Worm (Caenorhabditis elegans) whole organism, L3 larva: ENCODE data around the gene F17C11.22.

Experiments used
- ZK546.5 ChIP-seq: sonication (generic microtip); optimal IDR thresholded peaks from 2 replicates; lab custom pipeline; 2017; ENCODE audit warnings: missing biosample characterization, missing genetic modification characterization
- aly-2 ChIP-seq: fragments of 150-350 bp; optimal IDR thresholded peaks from 2 replicates; lab custom pipeline; 2014; ENCODE audit warnings: missing biosample characterization, missing genetic modification characterization
- egl-27 ChIP-seq: sonication (generic microtip); optimal IDR thresholded peaks from 4 replicates; lab custom pipeline; 2017; ENCODE audit warnings: missing biosample characterization, missing genetic modification reagents, missing genetic modification characterization
- elt-2 ChIP-seq: sonication (generic microtip); optimal IDR thresholded peaks from 2 replicates; lab custom pipeline; 2016; ENCODE audit warnings: missing genetic modification reagents, mild to moderate bottlenecking, missing genetic modification characterization, missing compliant biosample characterization
- elt-3 ChIP-seq, 3 experiments: fragments of 150-350 bp in 1 of 3; sonication (generic microtip) in 2 of 3; optimal IDR thresholded peaks; 2 replicates in 2 of 3; 4 replicates in 1 of 3; lab custom pipeline; 2014 to 2017; ENCODE audit warnings: missing biosample characterization in 3 of 3, missing genetic modification characterization in 3 of 3
- fos-1 ChIP-seq: fragments of 150-350 bp; optimal IDR thresholded peaks from 2 replicates; lab custom pipeline; 2014; ENCODE audit warnings: missing biosample characterization, missing genetic modification characterization
- hmg-11 ChIP-seq: sonication (generic microtip); optimal IDR thresholded peaks from 2 replicates; lab custom pipeline; 2016; ENCODE audit warnings: missing genetic modification characterization, missing compliant biosample characterization
- lin-15B ChIP-seq: fragments of 150-350 bp; optimal IDR thresholded peaks from 2 replicates; lab custom pipeline; 2014; ENCODE audit warnings: missing biosample characterization, missing genetic modification characterization
- nfya-1 ChIP-seq: sonication (generic microtip); optimal IDR thresholded peaks from 2 replicates; lab custom pipeline; 2017; ENCODE audit warnings: missing genetic modification characterization, mild to moderate bottlenecking, missing compliant biosample characterization, antibody characterized with exemption, moderate library complexity; ENCODE audit not compliant: insufficient read depth
- nhr-12 ChIP-seq: fragments of 150-350 bp; optimal IDR thresholded peaks from 2 replicates; lab custom pipeline; 2014; ENCODE audit warnings: missing biosample characterization, missing genetic modification characterization
- unc-62 ChIP-seq: fragments of 150-350 bp; sonication (generic microtip); optimal IDR thresholded peaks from 4 replicates; lab custom pipeline; 2014; ENCODE audit warnings: missing biosample characterization, missing genetic modification reagents, missing genetic modification characterization

ce11 chrV:11013179-11013578 lies 43.2 kb upstream of the F17C11.22 start:
- no peak for TF ChIP-seq lin-15B (tag; lab: Kevin White, UChicago)
- no peak for TF ChIP-seq elt-3 (tag; optimal IDR thresholded peaks at IDR 0.05; lab: Kevin White, UChicago)
- no peak for TF ChIP-seq elt-2 (tag; lab: Kevin White, UChicago)
- no peak for TF ChIP-seq hmg-11
- TF ChIP-seq fos-1 (tag; lab: Kevin White, UChicago): no peak
- no peak for TF ChIP-seq nhr-12 (tag; lab: Kevin White, UChicago)
- TF ChIP-seq unc-62 (GFP tag; lab: Kevin White, UChicago): no peak
- TF ChIP-seq aly-2 (tag; lab: Kevin White, UChicago): no peak
- no peak for TF ChIP-seq ZK546.5
- no peak for TF ChIP-seq nfya-1
- TF ChIP-seq egl-27 (tag; lab: Kevin White, UChicago): no peak
